Fruit fly (Drosophila melanogaster): ENCODE measurements around the gene bumpel.

bumpel gene

dm6 chr3R:11421643-11422122 lies 3.2 kb upstream of the bumpel start, which contains the start of the genes ninaG and Sptz (continued):
- no peak for TF ChIP-seq CG4318 (GFP tag; optimal IDR thresholded peaks at IDR 0.05)
- TF ChIP-seq Hr38 (GFP tag; optimal IDR thresholded peaks at IDR 0.05), result peak; percentile 50
- peak; percentile 84 for TF ChIP-seq CG15336 (GFP tag; IDR thresholded peaks at IDR 0.05)
- TF ChIP-seq CG10631 (GFP tag; optimal IDR thresholded peaks at IDR 0.05), result peak; percentile 94
- TF ChIP-seq Ets21C (GFP tag; optimal IDR thresholded peaks at IDR 0.05), result peak; percentile 96
- TF ChIP-seq CG6854 (GFP tag; optimal IDR thresholded peaks at IDR 0.05), result peak; percentile 69
- peak; percentile 97 for TF ChIP-seq lz (GFP tag; optimal IDR thresholded peaks at IDR 0.05)
- peak; percentile 93 for TF ChIP-seq CG32006 (GFP tag; optimal IDR thresholded peaks at IDR 0.05)
- peak; percentile 97 for TF ChIP-seq Hr39 (GFP tag; optimal IDR thresholded peaks at IDR 0.05)
- TF ChIP-seq CG1621 (tag; optimal IDR thresholded peaks at IDR 0.05), result peak; percentile 85
- peak; percentile 98 for TF ChIP-seq Sox14 (GFP tag; optimal IDR thresholded peaks at IDR 0.05)
- peak; percentile 94 for TF ChIP-seq pdm3 (GFP tag; optimal IDR thresholded peaks at IDR 0.05)
- TF ChIP-seq CG10669 (GFP tag; optimal IDR thresholded peaks at IDR 0.05), result no peak
- TF ChIP-seq CG6163 (GFP tag; IDR thresholded peaks at IDR 0.05), result peak; percentile 93
- TF ChIP-seq net (GFP tag; optimal IDR thresholded peaks at IDR 0.05), result peak; percentile 88
- TF ChIP-seq dsx (GFP tag; optimal IDR thresholded peaks at IDR 0.05; ENCODE audit: poor library complexity, severe bottlenecking), result no peak
- TF ChIP-seq salr (GFP tag; optimal IDR thresholded peaks at IDR 0.05), result peak in 1 of 2 experiments; percentile 78
- peak; percentile 98 for TF ChIP-seq CG31627 (GFP tag; optimal IDR thresholded peaks at IDR 0.05)
- peak; percentile 81 for TF ChIP-seq CG11762 (GFP tag; optimal IDR thresholded peaks at IDR 0.05; ENCODE audit: insufficient read depth)
- peak; percentile 89 for TF ChIP-seq CG8319 (GFP tag; optimal IDR thresholded peaks at IDR 0.05)
- TF ChIP-seq CG6276 (GFP tag; optimal IDR thresholded peaks at IDR 0.05), result no peak
- peak; percentile 91 for TF ChIP-seq Eip75B (GFP tag; optimal IDR thresholded peaks at IDR 0.05)
- TF ChIP-seq Sox102F (GFP tag; optimal IDR thresholded peaks at IDR 0.05), result peak; percentile 88
- peak; percentile 65 for TF ChIP-seq CG16779 (tag; optimal IDR thresholded peaks at IDR 0.05)

DNA sequence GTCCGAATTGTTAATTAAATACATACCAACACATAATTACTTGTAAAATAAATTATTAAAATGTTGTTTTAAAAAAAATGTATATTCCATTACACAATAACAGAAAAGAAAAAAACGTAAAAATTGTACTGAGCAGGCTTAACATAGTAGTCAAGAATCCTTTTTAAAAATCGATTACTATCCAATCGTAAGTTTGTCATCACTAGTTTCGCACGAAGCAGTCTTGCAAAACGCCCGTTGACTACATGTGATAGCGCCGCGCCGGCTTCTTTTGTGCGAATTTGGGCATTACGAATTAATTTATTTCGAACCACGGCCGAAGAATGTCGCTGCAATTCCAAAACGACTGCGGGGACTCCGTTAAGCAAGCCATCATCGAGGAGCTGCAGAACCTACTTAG lies 6.1 kb downstream of the bumpel start, which contains the start of gene Ipo9:
Ipo9 (plus strand) TSS at position 152 of the 400 bp plus-strand sequence.
- no peak for TF ChIP-seq Eip75B (GFP tag; optimal IDR thresholded peaks at IDR 0.05)
- TF ChIP-seq Eip78C (GFP tag), result no peak

DNA sequence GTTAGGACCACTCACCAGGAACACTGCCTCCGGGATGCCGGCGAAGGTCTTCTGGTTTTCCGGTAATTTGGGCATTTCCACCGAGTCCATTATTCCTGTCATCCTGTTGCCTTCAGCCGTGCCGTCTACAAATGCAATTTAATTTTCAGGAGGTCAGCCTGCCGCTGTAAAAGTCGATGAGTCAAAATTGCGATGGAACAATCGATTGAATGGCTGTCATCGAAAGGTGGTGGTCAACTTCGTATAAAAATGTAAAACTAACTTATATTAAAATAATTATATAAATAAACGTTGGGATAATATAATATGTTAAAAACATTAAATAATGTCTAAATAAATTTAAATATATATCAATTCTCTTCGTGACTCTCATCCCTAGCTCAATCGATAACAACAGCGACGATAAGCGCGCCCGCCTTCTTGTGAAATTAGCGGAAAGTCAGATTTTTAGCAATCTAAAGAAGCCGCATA lies 8.8 kb downstream of the bumpel start, which contains the start of the genes mgr and Irbp:
mgr (minus strand) TSS at position 209 of the 471 bp plus-strand sequence.
Irbp (plus strand) TSS at position 381 of the 471 bp plus-strand sequence.
- TF ChIP-seq CG8632 (GFP tag; optimal IDR thresholded peaks at IDR 0.05) (peak; percentile 84), eg (GFP tag; IDR thresholded peaks at IDR 0.05) (peak; percentile 90), CG34406 (GFP tag; optimal IDR thresholded peaks at IDR 0.05) (peak; percentile 90), CG11294 (GFP tag; IDR thresholded peaks at IDR 0.05) (peak; percentile 82), Ets21C (GFP tag; optimal IDR thresholded peaks at IDR 0.05) (peak; percentile 49), CG4318 (GFP tag; optimal IDR thresholded peaks at IDR 0.05) (no peak), esn (GFP tag; optimal IDR thresholded peaks at IDR 0.05) (peak; percentile 83), CG3919 (GFP tag; optimal IDR thresholded peaks at IDR 0.05) (peak; percentile 85), net (GFP tag; optimal IDR thresholded peaks at IDR 0.05) (peak; percentile 77), salr (GFP tag; optimal IDR thresholded peaks at IDR 0.05) (no peak), CG6854 (GFP tag; optimal IDR thresholded peaks at IDR 0.05) (no peak), CG16779 (tag; optimal IDR thresholded peaks at IDR 0.05) (peak; percentile 58), Hr38 (GFP tag; optimal IDR thresholded peaks at IDR 0.05) (no peak), dac (GFP tag; optimal IDR thresholded peaks at IDR 0.05) (peak; percentile 78), CG6163 (GFP tag; IDR thresholded peaks at IDR 0.05) (peak; percentile 89), lz (GFP tag; optimal IDR thresholded peaks at IDR 0.05) (peak; percentile 75), cyc (GFP tag; optimal IDR thresholded peaks at IDR 0.05) (peak; percentile 60), fd59A (GFP tag; optimal IDR thresholded peaks at IDR 0.05) (peak; percentile 54), CG8319 (GFP tag; optimal IDR thresholded peaks at IDR 0.05) (peak; percentile 60), Lpt (GFP tag; optimal IDR thresholded peaks at IDR 0.05) (peak; percentile 59), Eip75B (GFP tag; optimal IDR thresholded peaks at IDR 0.05) (no peak), Sox14 (GFP tag; optimal IDR thresholded peaks at IDR 0.05) (peak; percentile 63), svp (GFP tag) (peak; percentile 92), CG1621 (tag; optimal IDR thresholded peaks at IDR 0.05) (peak; percentile 69), Ets96B (tag; optimal IDR thresholded peaks at IDR 0.05) (peak; percentile 71), CG6276 (GFP tag; optimal IDR thresholded peaks at IDR 0.05) (no peak), Hr39 (GFP tag; optimal IDR thresholded peaks at IDR 0.05) (no peak), CG11762 (GFP tag; optimal IDR thresholded peaks at IDR 0.05; ENCODE audit: insufficient read depth) (peak; percentile 76), Sox102F (GFP tag; optimal IDR thresholded peaks at IDR 0.05) (no peak), ss (GFP tag; optimal IDR thresholded peaks at IDR 0.05) (peak in 1 of 2 experiments; percentile 81), Gug (GFP tag; IDR thresholded peaks at IDR 0.05) (peak; percentile 91), Smox (GFP tag; optimal IDR thresholded peaks at IDR 0.05) (no peak), Blimp-1 (GFP tag; optimal IDR thresholded peaks at IDR 0.05) (peak; percentile 62), CG7368 (GFP tag; optimal IDR thresholded peaks at IDR 0.05) (peak; percentile 66), CG11902 (GFP tag; optimal IDR thresholded peaks at IDR 0.05) (peak; percentile 62), CG6792 (GFP tag; optimal IDR thresholded peaks at IDR 0.05) (peak; percentile 79)
